Worm (Caenorhabditis elegans) whole organism, midembryonic: ENCODE measurements around the gene srlf-3.

Experiments
- T22C8.4 ChIP-seq: fragments of 200-800 bp; sonication (Bioruptor generic); IDR thresholded peaks from 2 replicates; pipeline ENCODE4 v1.3.6; 2022; ENCODE audit warnings: missing genetic modification characterization, missing compliant biosample characterization
- cog-1 ChIP-seq: sonication (generic microtip); optimal IDR thresholded peaks from 2 replicates; lab custom pipeline; 2016; ENCODE audit warnings: missing genetic modification characterization, missing compliant biosample characterization
- flt-1 ChIP-seq: fragments of 200-800 bp; sonication (Bioruptor generic); IDR thresholded peaks from 2 replicates; pipeline ENCODE4 v1.3.6; 2022; ENCODE audit warnings: missing genetic modification characterization, missing compliant biosample characterization
- klf-2 ChIP-seq: fragments of 200-800 bp; sonication (Bioruptor generic); conservative IDR thresholded peaks from 2 replicates; pipeline ENCODE4 v1.3.6; 2022; ENCODE audit warnings: missing genetic modification reagents, missing genetic modification characterization, missing compliant biosample characterization
- med-1 ChIP-seq: sonication (generic microtip); optimal IDR thresholded peaks from 2 replicates; lab custom pipeline; 2017; ENCODE audit warnings: missing genetic modification characterization, mild to moderate bottlenecking, missing compliant biosample characterization, antibody characterized with exemption, missing genetic modification reagents; ENCODE audit not compliant: insufficient read depth
- ref-1 ChIP-seq: fragments of 200-800 bp; sonication (Bioruptor generic); conservative IDR thresholded peaks from 2 replicates; pipeline ENCODE4 v1.3.6; 2022; ENCODE audit warnings: missing genetic modification reagents, missing genetic modification characterization, missing compliant biosample characterization
- tab-1 ChIP-seq: fragments of 200-800 bp; sonication (Bioruptor generic); IDR thresholded peaks from 2 replicates; pipeline ENCODE4 v1.3.6; 2022; ENCODE audit warnings: missing genetic modification characterization, missing compliant biosample characterization
- ztf-23 ChIP-seq: fragments of 200-800 bp; sonication (Bioruptor generic); IDR thresholded peaks from 2 replicates; pipeline ENCODE4 v1.3.6; 2022; ENCODE audit warnings: missing genetic modification reagents, missing genetic modification characterization, missing compliant biosample characterization
- ztf-29 ChIP-seq: fragments of 200-800 bp; sonication (Bioruptor generic); IDR thresholded peaks from 2 replicates; pipeline ENCODE4 v1.3.6; 2022; ENCODE audit warnings: missing genetic modification reagents, missing genetic modification characterization, missing compliant biosample characterization

Gene srlf-3

ce11 chrIV:8487183-8487582, at the start of gene srlf-3:
TSS of gene srlf-3 (plus strand) at chrIV:8487483.
- TF ChIP-seq T22C8.4 (GFP tag; lab: Robert Waterston, UW) (no peak), ztf-29 (GFP tag; lab: Robert Waterston, UW) (no peak), ztf-23 (no peak), med-1 (no peak), ref-1 (no peak), cog-1 (no peak), klf-2 (no peak), flt-1 (GFP tag; lab: Robert Waterston, UW) (no peak)

- TF ChIP-seq ztf-29 (GFP tag; lab: Robert Waterston, UW) (no peak), tab-1 (GFP tag; lab: Robert Waterston, UW) (no peak), flt-1 (GFP tag; lab: Robert Waterston, UW) (no peak), klf-2 (no peak), cog-1 (no peak), med-1 (no peak), T22C8.4 (GFP tag; lab: Robert Waterston, UW) (no peak), ref-1 (no peak), ztf-23 (no peak)
Observed at ce11 chrIV:8446904-8447303, 40.4 kb upstream of the srlf-3 start, which contains the start of gene T01B11.1. TSS of gene T01B11.1 (plus strand) at chrIV:8447204.

- TF ChIP-seq med-1 (no peak), flt-1 (GFP tag; lab: Robert Waterston, UW) (no peak), T22C8.4 (GFP tag; lab: Robert Waterston, UW) (no peak), klf-2 (no peak), tab-1 (GFP tag; lab: Robert Waterston, UW) (no peak), cog-1 (no peak), ztf-29 (GFP tag; lab: Robert Waterston, UW) (no peak), ztf-23 (no peak), ref-1 (no peak)
Observed at ce11 chrIV:8449869-8450268, 37.4 kb upstream of the srlf-3 start.

ce11 chrIV:8450534-8450933, 36.7 kb upstream of the srlf-3 start:
- no peak for TF ChIP-seq ztf-23
- no peak for TF ChIP-seq cog-1

ce11 chrIV:8451709-8452248, 35.5 kb upstream of the srlf-3 start, which contains the start of gene eppl-1:
TSS of gene eppl-1 (minus strand) at chrIV:8451759.
- TF ChIP-seq flt-1 (GFP tag; lab: Robert Waterston, UW) (no peak), T22C8.4 (GFP tag; lab: Robert Waterston, UW) (no peak), ztf-23 (no peak), tab-1 (GFP tag; lab: Robert Waterston, UW) (no peak), med-1 (no peak), cog-1 (no peak), ref-1 (no peak), klf-2 (no peak), ztf-29 (GFP tag; lab: Robert Waterston, UW) (no peak)

ce11 chrIV:8453178-8453577, 34.1 kb upstream of the srlf-3 start:
- TF ChIP-seq ref-1 (no peak), med-1 (no peak), ztf-23 (no peak), ztf-29 (GFP tag; lab: Robert Waterston, UW) (no peak), klf-2 (no peak), tab-1 (GFP tag; lab: Robert Waterston, UW) (no peak), cog-1 (no peak), T22C8.4 (GFP tag; lab: Robert Waterston, UW) (no peak), flt-1 (GFP tag; lab: Robert Waterston, UW) (no peak)

ce11 chrIV:8454076-8454475, 33.2 kb upstream of the srlf-3 start:
- no peak for TF ChIP-seq klf-2
- TF ChIP-seq tab-1 (GFP tag; lab: Robert Waterston, UW) = no peak
- TF ChIP-seq ztf-23 = no peak
- TF ChIP-seq cog-1 = no peak
- TF ChIP-seq ztf-29 (GFP tag; lab: Robert Waterston, UW) = no peak
- TF ChIP-seq flt-1 (GFP tag; lab: Robert Waterston, UW) = no peak
- TF ChIP-seq ref-1 = no peak
- no peak for TF ChIP-seq med-1
- TF ChIP-seq T22C8.4 (GFP tag; lab: Robert Waterston, UW) = no peak

- TF ChIP-seq T22C8.4 (GFP tag; lab: Robert Waterston, UW) (no peak), tab-1 (GFP tag; lab: Robert Waterston, UW) (no peak), ref-1 (no peak), ztf-23 (no peak), flt-1 (GFP tag; lab: Robert Waterston, UW) (no peak), med-1 (no peak), klf-2 (no peak), ztf-29 (GFP tag; lab: Robert Waterston, UW) (no peak), cog-1 (no peak)
Observed at ce11 chrIV:8456899-8457298, 30.4 kb upstream of the srlf-3 start, which contains the start of gene syx-4. TSS of gene syx-4 (plus strand) at chrIV:8457280.

- no peak for TF ChIP-seq ztf-29 (GFP tag; lab: Robert Waterston, UW)
- no peak for TF ChIP-seq flt-1 (GFP tag; lab: Robert Waterston, UW)
- no peak for TF ChIP-seq T22C8.4 (GFP tag; lab: Robert Waterston, UW)
- no peak for TF ChIP-seq ref-1
- no peak for TF ChIP-seq ztf-23
- no peak for TF ChIP-seq med-1
- no peak for TF ChIP-seq tab-1 (GFP tag; lab: Robert Waterston, UW)
- TF ChIP-seq cog-1 = no peak
- no peak for TF ChIP-seq klf-2
Observed at ce11 chrIV:8460208-8460607, 27.1 kb upstream of the srlf-3 start, which contains the start of gene ant-1.4. TSS of gene ant-1.4 (minus strand) at chrIV:8460308.

ce11 chrIV:8461177-8461576, 26.1 kb upstream of the srlf-3 start:
- TF ChIP-seq cog-1 (no peak), ref-1 (no peak), flt-1 (GFP tag; lab: Robert Waterston, UW) (no peak), tab-1 (GFP tag; lab: Robert Waterston, UW) (no peak), ztf-29 (GFP tag; lab: Robert Waterston, UW) (no peak), T22C8.4 (GFP tag; lab: Robert Waterston, UW) (no peak), med-1 (no peak), klf-2 (no peak), ztf-23 (no peak)

- TF ChIP-seq klf-2 (no peak), ztf-23 (no peak), flt-1 (GFP tag; lab: Robert Waterston, UW) (no peak), cog-1 (no peak), tab-1 (GFP tag; lab: Robert Waterston, UW) (no peak), T22C8.4 (GFP tag; lab: Robert Waterston, UW) (no peak), ref-1 (no peak), ztf-29 (GFP tag; lab: Robert Waterston, UW) (no peak)
Observed at ce11 chrIV:8462376-8462775, 24.9 kb upstream of the srlf-3 start.
